Worm (Caenorhabditis elegans) whole organism, L4 larva: ENCODE measurements around the gene mel-28.

Source experiments
- R02D3.7 ChIP-seq: fragments of 150-350 bp; sonication (generic microtip); optimal IDR thresholded peaks from 3 replicates; lab custom pipeline; 2014; ENCODE audit warnings: missing biosample characterization, missing genetic modification characterization
- aha-1 ChIP-seq: fragments of 150-350 bp; peaks from one replicate; lab custom pipeline; 2014; ENCODE audit warnings: missing biosample characterization, missing genetic modification characterization
- aly-2 ChIP-seq: sonication (generic microtip); optimal IDR thresholded peaks from 2 replicates; lab custom pipeline; 2018; ENCODE audit warnings: missing biosample characterization, missing genetic modification characterization
- ceh-32 ChIP-seq: sonication (generic microtip); optimal IDR thresholded peaks from 2 replicates; lab custom pipeline; 2016; ENCODE audit warnings: mild to moderate bottlenecking, missing genetic modification characterization, missing compliant biosample characterization; ENCODE audit not compliant: poor library complexity
- ceh-44 ChIP-seq: fragments of 200-800 bp; sonication (Bioruptor generic); IDR thresholded peaks from 2 replicates; pipeline ENCODE4 v1.3.6; 2022; ENCODE audit warnings: missing genetic modification reagents, missing genetic modification characterization, missing compliant biosample characterization
- lir-3 ChIP-seq: sonication (generic microtip); optimal IDR thresholded peaks from 2 replicates; lab custom pipeline; 2016; ENCODE audit warnings: mild to moderate bottlenecking, missing genetic modification characterization, missing compliant biosample characterization
- lsy-2 ChIP-seq, 2 experiments: fragments of 150-350 bp in 1 of 2; sonication (generic microtip) in 1 of 2; optimal IDR thresholded peaks; 2 replicates each; lab custom pipeline; 2014 to 2017; ENCODE audit warnings: missing biosample characterization in 2 of 2, missing genetic modification characterization in 2 of 2
- mdl-1 ChIP-seq, 2 experiments: fragments of 150-350 bp in 1 of 2; sonication (generic microtip) in 1 of 2; optimal IDR thresholded peaks; 2 replicates each; lab custom pipeline; 2014 to 2017; ENCODE audit warnings: missing biosample characterization in 2 of 2, missing genetic modification characterization in 2 of 2
- nhr-76 ChIP-seq: fragments of 150-350 bp; optimal IDR thresholded peaks from 2 replicates; lab custom pipeline; 2014; ENCODE audit warnings: missing biosample characterization, missing genetic modification characterization
- pqm-1 ChIP-seq: sonication (generic microtip); optimal IDR thresholded peaks from 2 replicates; lab custom pipeline; 2017; ENCODE audit warnings: missing biosample characterization, missing genetic modification characterization
- spr-1 ChIP-seq: sonication (generic microtip); optimal IDR thresholded peaks from 2 replicates; lab custom pipeline; 2016; ENCODE audit warnings: mild to moderate bottlenecking, missing genetic modification characterization, missing compliant biosample characterization
- ztf-11 ChIP-seq: fragments of 150-350 bp; optimal IDR thresholded peaks from 2 replicates; lab custom pipeline; 2014; ENCODE audit warnings: missing biosample characterization, missing genetic modification characterization
- ztf-7 ChIP-seq: fragments of 150-350 bp; optimal IDR thresholded peaks from 2 replicates; lab custom pipeline; 2014; ENCODE audit warnings: missing biosample characterization, missing genetic modification characterization

DNA sequence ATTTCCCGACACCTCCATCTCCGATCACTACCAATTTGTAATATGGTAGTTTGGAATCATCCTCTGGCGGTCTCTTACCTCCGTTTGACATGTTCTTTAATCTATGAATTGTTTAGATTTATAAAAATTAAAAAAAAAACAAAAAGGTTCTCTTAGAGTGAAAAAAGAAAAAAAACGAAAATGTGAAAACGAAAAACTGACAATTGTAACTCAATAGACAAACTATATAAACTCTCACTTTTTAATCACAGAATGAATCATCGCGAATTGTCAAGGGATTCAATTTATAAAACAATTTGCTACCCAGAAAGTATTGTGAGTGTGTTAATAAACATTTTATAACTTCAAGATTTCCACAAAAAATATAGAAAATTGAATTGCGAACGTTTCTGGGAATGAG, 45.9 kb upstream of the mel-28 start, which contains the start of gene ras-2:
- no peak for TF ChIP-seq lsy-2 (tag; optimal IDR thresholded peaks at IDR 0.05; lab: Kevin White, UChicago)
- no peak for TF ChIP-seq ztf-11 (tag; lab: Kevin White, UChicago)
- no peak for TF ChIP-seq spr-1
- TF ChIP-seq mdl-1 (tag; optimal IDR thresholded peaks at IDR 0.05; lab: Kevin White, UChicago) = no peak
- TF ChIP-seq R02D3.7 (tag; lab: Kevin White, UChicago) = no peak
- no peak for TF ChIP-seq ceh-44 (GFP tag; lab: Robert Waterston, UW)
- TF ChIP-seq aly-2 (tag; lab: Kevin White, UChicago) = no peak
- TF ChIP-seq pqm-1 = no peak
- TF ChIP-seq ztf-7 (tag; lab: Kevin White, UChicago) = no peak
- TF ChIP-seq ceh-32 = no peak
- no peak for TF ChIP-seq nhr-76 (tag; lab: Kevin White, UChicago)
- no peak for TF ChIP-seq aha-1 (tag; lab: Kevin White, UChicago)
- TF ChIP-seq lir-3 (tag; lab: Kevin White, UChicago) = no peak
